Fruit fly (Drosophila melanogaster): ENCODE data around the gene CG13310.

Gene CG13310

dm6 chr3L:8827133-8827867, 27.0 kb upstream of the CG13310 start, which contains the start of gene dally:
Gene dally (plus strand): TSS chr3L:8827505.
- TF ChIP-seq CG17801 (GFP tag; optimal IDR thresholded peaks at IDR 0.05; ENCODE audit: partially characterized antibody), result peak; percentile 37

dm6 chr3L:8826038-8826437, 25.7 kb upstream of the CG13310 start:
- no peak for TF ChIP-seq CG17801 (GFP tag; optimal IDR thresholded peaks at IDR 0.05; ENCODE audit: partially characterized antibody)

DNA sequence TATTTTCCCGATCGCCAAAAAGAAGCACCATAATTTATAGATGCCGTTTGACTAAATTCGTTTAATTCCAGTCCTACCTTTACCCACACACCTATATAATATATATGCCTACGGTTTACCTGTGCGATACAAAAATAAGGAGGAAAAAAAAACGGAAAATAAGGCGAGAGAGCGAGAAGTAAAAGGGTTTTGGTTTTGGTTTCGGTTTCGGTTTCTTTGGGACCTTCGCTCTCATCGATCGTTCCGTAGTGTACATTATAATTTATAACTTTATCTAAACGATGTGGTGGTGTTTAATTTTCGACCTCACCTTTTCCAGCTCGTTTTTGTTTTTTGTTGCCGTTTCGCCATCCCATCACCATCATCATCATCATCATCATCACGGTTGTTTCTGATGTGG, 25.2 kb upstream of the CG13310 start:
- no peak for TF ChIP-seq CG17801 (GFP tag; optimal IDR thresholded peaks at IDR 0.05; ENCODE audit: partially characterized antibody)

dm6 chr3L:8825030-8825407, 24.7 kb upstream of the CG13310 start:
- no peak for TF ChIP-seq CG17801 (GFP tag; optimal IDR thresholded peaks at IDR 0.05; ENCODE audit: partially characterized antibody)

- TF ChIP-seq CG17801 (GFP tag; optimal IDR thresholded peaks at IDR 0.05; ENCODE audit: partially characterized antibody), result no peak
These were observed 24.2 kb upstream of the CG13310 start for dm6 chr3L:8824403-8825029.

- no peak for TF ChIP-seq CG17801 (GFP tag; optimal IDR thresholded peaks at IDR 0.05; ENCODE audit: partially characterized antibody)
These were observed 23.5 kb upstream of the CG13310 start for dm6 chr3L:8823730-8824374.

DNA sequence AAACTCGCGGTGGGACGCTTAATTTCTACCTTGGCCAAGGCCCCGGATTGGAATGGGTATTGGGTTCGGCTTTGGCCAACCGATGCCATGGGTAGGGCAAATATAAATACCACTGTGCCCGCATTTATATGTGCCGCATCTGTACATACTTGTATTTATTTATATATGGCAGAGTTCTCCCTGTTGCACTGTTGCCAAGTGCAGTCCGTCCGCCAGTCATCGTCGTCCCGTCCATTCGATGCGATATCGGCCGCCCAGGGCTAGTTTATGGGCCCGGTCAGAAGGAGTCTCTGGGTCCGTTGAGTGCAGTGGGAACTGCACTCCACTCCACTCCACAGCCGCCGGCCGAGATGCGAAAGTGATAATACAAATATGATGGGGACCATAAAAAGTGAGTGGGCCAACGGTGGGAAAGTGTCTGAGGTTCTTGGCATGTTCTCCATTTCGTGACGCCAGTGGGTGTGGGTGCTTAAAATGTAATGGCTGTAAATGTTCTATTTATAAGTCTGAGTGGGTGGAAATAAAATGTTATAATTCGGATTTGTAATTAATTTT, 22.6 kb upstream of the CG13310 start:
- no peak for TF ChIP-seq CG17801 (GFP tag; optimal IDR thresholded peaks at IDR 0.05; ENCODE audit: partially characterized antibody)

DNA sequence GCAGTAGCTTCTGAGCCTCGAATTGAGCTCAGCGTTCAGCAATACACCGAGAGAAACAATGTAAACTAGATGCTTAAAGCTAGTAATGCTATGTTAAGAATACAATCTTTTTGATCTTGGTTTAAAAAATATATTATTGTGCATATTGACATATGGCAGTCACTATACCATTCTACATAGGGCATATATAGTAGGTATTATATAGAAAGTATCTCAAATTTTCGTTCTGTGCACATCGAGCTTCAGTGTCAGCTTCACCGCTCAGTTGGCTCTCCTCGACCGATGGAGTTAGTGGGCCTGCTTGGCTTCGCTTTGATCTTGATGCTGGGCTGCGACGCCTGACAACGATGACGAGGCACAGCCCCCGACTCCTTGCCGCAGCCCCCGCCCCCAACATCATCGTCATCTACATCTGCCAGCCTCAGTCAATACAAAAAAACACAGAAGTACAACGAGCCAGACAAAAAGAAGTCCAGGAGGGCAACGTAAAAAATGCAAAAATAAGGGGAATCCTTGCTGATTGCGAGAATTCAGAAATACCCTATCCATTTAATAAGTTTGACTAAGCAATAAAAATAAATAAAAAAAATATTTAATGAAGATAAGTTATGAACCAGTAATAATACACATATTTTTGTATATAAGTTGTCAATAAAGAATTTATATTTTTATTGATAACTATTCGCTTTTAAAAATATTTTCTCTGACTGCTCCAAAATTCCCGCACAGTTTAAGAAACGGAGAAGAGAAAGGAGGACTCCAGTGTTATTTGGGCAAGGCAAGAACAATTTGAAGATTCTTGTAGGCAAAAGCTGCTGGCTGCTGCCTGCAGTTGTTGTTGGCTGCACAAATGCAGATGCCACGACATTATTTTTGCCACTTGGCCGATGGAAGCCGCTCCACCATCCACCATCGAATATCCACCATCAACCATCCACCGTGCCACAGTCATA, 21.7 kb upstream of the CG13310 start:
- TF ChIP-seq CG17801 (GFP tag; optimal IDR thresholded peaks at IDR 0.05; ENCODE audit: partially characterized antibody), result no peak

dm6 chr3L:8819441-8819840, 19.1 kb upstream of the CG13310 start:
- TF ChIP-seq CG17801 (GFP tag; optimal IDR thresholded peaks at IDR 0.05; ENCODE audit: partially characterized antibody), result no peak

DNA sequence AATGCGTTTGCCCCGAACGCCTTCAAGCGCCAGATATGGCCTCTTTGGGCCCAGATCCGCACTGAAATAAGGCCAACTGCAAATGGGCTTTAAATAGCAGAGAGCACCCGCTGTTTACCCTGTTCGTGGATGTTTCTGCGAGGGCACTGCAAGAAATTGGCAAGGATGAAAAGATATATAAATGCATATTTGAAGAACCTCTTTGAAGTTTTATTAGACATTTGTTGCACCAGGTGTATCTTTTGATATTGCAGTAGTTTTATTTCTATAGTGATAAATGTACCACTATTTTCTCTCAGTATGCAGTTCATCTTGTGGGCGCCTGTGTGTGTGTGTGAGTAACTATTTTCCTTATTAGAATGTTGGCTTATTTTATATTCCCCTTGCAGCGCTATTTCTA, 13.2 kb upstream of the CG13310 start:
- TF ChIP-seq CG17801 (GFP tag; optimal IDR thresholded peaks at IDR 0.05; ENCODE audit: partially characterized antibody), result no peak

DNA sequence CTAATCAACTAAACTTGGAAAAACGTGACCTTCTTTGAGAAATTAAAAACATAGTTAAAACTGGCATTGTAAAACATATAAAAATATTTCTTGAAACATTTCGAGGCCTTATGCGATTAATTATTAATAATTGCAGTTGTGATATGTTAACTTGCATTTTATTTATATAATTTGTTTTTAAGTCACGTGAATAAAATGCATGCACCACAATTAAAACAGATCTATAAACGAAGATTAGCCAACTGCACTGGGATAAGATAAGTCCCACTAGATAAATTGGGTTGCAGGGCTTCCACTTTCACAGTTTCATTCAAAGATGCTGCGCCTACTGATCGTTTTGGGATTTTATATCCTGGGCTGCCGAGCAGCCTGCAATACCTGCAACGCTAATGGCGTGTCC, 9.8 kb upstream of the CG13310 start, which contains the start of gene CG13309:
TSS of gene CG13309 (plus strand) at position 301 of the 400 bp plus-strand sequence.
- no peak for TF ChIP-seq CG17801 (GFP tag; optimal IDR thresholded peaks at IDR 0.05; ENCODE audit: partially characterized antibody)

dm6 chr3L:8808244-8808643, 7.9 kb upstream of the CG13310 start, which contains the start of gene CG13308:
Gene CG13308 (plus strand): TSS chr3L:8808544.
- no peak for TF ChIP-seq CG17801 (GFP tag; optimal IDR thresholded peaks at IDR 0.05; ENCODE audit: partially characterized antibody)

dm6 chr3L:8807113-8807651, 6.8 kb upstream of the CG13310 start, which contains the start of the genes CG13312 and CG32024:
Gene CG13312 (minus strand): TSS chr3L:8807213.
Gene CG32024 (plus strand): TSS chr3L:8807601.
- peak; percentile 21 for TF ChIP-seq CG17801 (GFP tag; optimal IDR thresholded peaks at IDR 0.05; ENCODE audit: partially characterized antibody)

Measured in ovary, adult (tissue).